Fruit fly (Drosophila melanogaster) whole organism, embryonic: ENCODE data around the gene CG42764.

Experiments used
- ATbp ChIP-seq: fragments of 200-800 bp; sonication (Bioruptor generic); optimal IDR thresholded peaks from 2 replicates; lab custom pipeline; 2017; ENCODE audit warnings: missing biosample characterization, mild to moderate bottlenecking, missing genetic modification characterization, missing genetic modification reagents
- Bgb ChIP-seq: fragments of 200-800 bp; sonication (Bioruptor generic); IDR thresholded peaks from 2 replicates; pipeline ENCODE4 v1.3.6; 2022; ENCODE audit warnings: missing biosample characterization, missing genetic modification characterization; ENCODE audit not compliant: partially characterized antibody
- CG10267 ChIP-seq: fragments of 200-800 bp; sonication (Bioruptor generic); optimal IDR thresholded peaks from 2 replicates; lab custom pipeline; 2018; ENCODE audit warnings: missing biosample characterization, mild to moderate bottlenecking, missing genetic modification characterization, moderate library complexity
- CG10654 ChIP-seq: fragments of 200-800 bp; sonication (Bioruptor generic); optimal IDR thresholded peaks from 2 replicates; lab custom pipeline; 2016; ENCODE audit warnings: missing biosample characterization, missing genetic modification characterization
- CG12744 ChIP-seq: fragments of 200-800 bp; sonication (Bioruptor generic); optimal IDR thresholded peaks from 2 replicates; lab custom pipeline; 2016; ENCODE audit warnings: missing biosample characterization, missing genetic modification characterization
- CG13624 ChIP-seq: fragments of 200-800 bp; sonication (Bioruptor generic); optimal IDR thresholded peaks from 2 replicates; lab custom pipeline; 2016; ENCODE audit warnings: missing biosample characterization, missing genetic modification characterization
- CG14441 ChIP-seq: fragments of 200-800 bp; sonication (Bioruptor generic); IDR thresholded peaks from 2 replicates; pipeline ENCODE4 v1.3.6; 2022; ENCODE audit warnings: missing biosample characterization, missing genetic modification characterization
- CG1603 ChIP-seq: fragments of 200-800 bp; sonication (Bioruptor generic); optimal IDR thresholded peaks from 2 replicates; lab custom pipeline; 2019; ENCODE audit warnings: missing biosample characterization, mild to moderate bottlenecking, missing genetic modification characterization, moderate library complexity
- CG18619 ChIP-seq: fragments of 200-800 bp; sonication (Bioruptor generic); optimal IDR thresholded peaks from 3 replicates; lab custom pipeline; 2017; ENCODE audit warnings: missing biosample characterization, mild to moderate bottlenecking, missing genetic modification characterization
- CG2120 ChIP-seq: fragments of 200-800 bp; sonication (Bioruptor generic); optimal IDR thresholded peaks from 3 replicates; lab custom pipeline; 2016; ENCODE audit warnings: missing biosample characterization, missing genetic modification characterization
- CG31365 ChIP-seq: fragments of 200-800 bp; sonication (Bioruptor generic); optimal IDR thresholded peaks from 2 replicates; lab custom pipeline; 2018; ENCODE audit warnings: missing biosample characterization, mild to moderate bottlenecking, missing genetic modification characterization
- CG3726 ChIP-seq: fragments of 200-800 bp; sonication (Bioruptor generic); IDR thresholded peaks from 3 replicates; pipeline ENCODE4, ENCODE4 v1.3.6; 2022; ENCODE audit warnings: missing biosample characterization, missing genetic modification characterization
- CG3838 ChIP-seq: fragments of 200-800 bp; sonication (Bioruptor generic); optimal IDR thresholded peaks from 3 replicates; lab custom pipeline; 2016; ENCODE audit warnings: missing biosample characterization, missing genetic modification characterization
- CG5180 ChIP-seq: fragments of 200-800 bp; sonication (Bioruptor generic); optimal IDR thresholded peaks from 3 replicates; lab custom pipeline; 2017; ENCODE audit warnings: missing biosample characterization, missing genetic modification characterization, mild to moderate bottlenecking, moderate library complexity, missing genetic modification reagents
- CG6654 ChIP-seq: fragments of 200-800 bp; sonication (Bioruptor generic); optimal IDR thresholded peaks from 2 replicates; lab custom pipeline; 2017; ENCODE audit warnings: missing biosample characterization, mild to moderate bottlenecking, missing genetic modification characterization
- CG7928 ChIP-seq: fragments of 200-800 bp; sonication (Bioruptor generic); optimal IDR thresholded peaks from 2 replicates; lab custom pipeline; 2017; ENCODE audit warnings: missing biosample characterization, mild to moderate bottlenecking, missing genetic modification characterization
- CG7987 ChIP-seq: fragments of 200-800 bp; sonication (Bioruptor generic); optimal IDR thresholded peaks from 2 replicates; lab custom pipeline; 2018; ENCODE audit warnings: missing biosample characterization, mild to moderate bottlenecking, missing genetic modification characterization, moderate library complexity
- CG8944 ChIP-seq: fragments of 200-800 bp; sonication (Bioruptor generic); optimal IDR thresholded peaks from 3 replicates; lab custom pipeline; 2016; ENCODE audit warnings: missing biosample characterization, missing genetic modification characterization
- CrebB ChIP-seq: fragments of 200-800 bp; sonication (Bioruptor generic); optimal IDR thresholded peaks from 3 replicates; lab custom pipeline; 2018; ENCODE audit warnings: missing biosample characterization, mild to moderate bottlenecking, missing genetic modification characterization
- Dek ChIP-seq: fragments of 200-800 bp; sonication (Bioruptor generic); optimal IDR thresholded peaks from 3 replicates; lab custom pipeline; 2019; ENCODE audit warnings: missing biosample characterization, mild to moderate bottlenecking, missing genetic modification characterization, moderate library complexity
- Dfd ChIP-seq, 2 experiments: fragments of >200 bp; optimal IDR thresholded peaks; 2 replicates each; lab custom pipeline; 2017; ENCODE audit warnings: missing biosample characterization in 2 of 2, missing genetic modification characterization in 2 of 2
- Dll ChIP-seq: fragments of 200-800 bp; sonication (Bioruptor generic); IDR thresholded peaks from 4 replicates; pipeline ENCODE4 v1.3.6; 2022; ENCODE audit warnings: missing biosample characterization, missing genetic modification characterization; ENCODE audit not compliant: partially characterized antibody
- Doc3 ChIP-seq: fragments of 200-800 bp; sonication (Bioruptor generic); IDR thresholded peaks from 3 replicates; pipeline ENCODE4 v1.3.6; 2022; ENCODE audit warnings: missing biosample characterization, missing genetic modification characterization; ENCODE audit not compliant: partially characterized antibody
- Dp ChIP-seq: fragments of 200-800 bp; sonication (Bioruptor generic); optimal IDR thresholded peaks from 2 replicates; lab custom pipeline; 2018; ENCODE audit warnings: missing biosample characterization, mild to moderate bottlenecking, missing genetic modification characterization, moderate library complexity
- Eip74EF ChIP-seq, 2 experiments: fragments of 200-800 bp in 1 of 2; fragments of >200 bp in 1 of 2; sonication (Bioruptor generic) in 1 of 2; optimal IDR thresholded peaks; 2 replicates each; lab custom pipeline; 2017 to 2019; ENCODE audit warnings: missing biosample characterization in 2 of 2, missing genetic modification characterization in 2 of 2, mild to moderate bottlenecking in 1 of 2, moderate library complexity in 1 of 2
- HLH3B ChIP-seq: fragments of 200-800 bp; sonication (Bioruptor generic); IDR thresholded peaks from 2 replicates; pipeline ENCODE4 v1.3.6; 2022; ENCODE audit warnings: missing biosample characterization, missing genetic modification characterization
- Hr51 ChIP-seq, 2 experiments: fragments of 200-800 bp; sonication (Bioruptor generic); optimal IDR thresholded peaks; 2 replicates in 1 of 2; 3 replicates in 1 of 2; lab custom pipeline; 2016 to 2018; ENCODE audit warnings: missing biosample characterization in 2 of 2, missing genetic modification characterization in 2 of 2, mild to moderate bottlenecking in 1 of 2, moderate library complexity in 1 of 2
- Sox102F ChIP-seq: fragments of 200-800 bp; sonication (Bioruptor generic); optimal IDR thresholded peaks from 2 replicates; lab custom pipeline; 2018; ENCODE audit warnings: missing biosample characterization, mild to moderate bottlenecking, missing genetic modification characterization, moderate library complexity
- Usf ChIP-seq: fragments of 200-800 bp; sonication (Bioruptor generic); optimal IDR thresholded peaks from 2 replicates; lab custom pipeline; 2017; ENCODE audit warnings: missing genotype, missing biosample characterization, missing genetic modification characterization
- abd-A ChIP-seq: fragments of 200-800 bp; sonication (Bioruptor generic); optimal IDR thresholded peaks from 3 replicates; lab custom pipeline; 2019; ENCODE audit warnings: missing biosample characterization, mild to moderate bottlenecking, missing genetic modification characterization, moderate library complexity
- al ChIP-seq: fragments of 200-800 bp; sonication (Bioruptor generic); IDR thresholded peaks from 2 replicates; pipeline ENCODE4 v1.3.6; 2022; ENCODE audit warnings: missing biosample characterization, missing genetic modification characterization
- bsh ChIP-seq, 2 experiments: fragments of 200-800 bp; sonication (Bioruptor generic); optimal IDR thresholded peaks; 2 replicates each; lab custom pipeline; 2017 to 2018; ENCODE audit warnings: mild to moderate bottlenecking in 2 of 2, missing biosample characterization in 2 of 2, missing genetic modification characterization in 2 of 2, moderate library complexity in 1 of 2
- chif ChIP-seq, 2 experiments: fragments of 200-800 bp; sonication (Bioruptor generic); optimal IDR thresholded peaks; 3 replicates each; lab custom pipeline; 2016; ENCODE audit warnings: missing biosample characterization in 2 of 2, missing genetic modification characterization in 2 of 2
- crp ChIP-seq, 2 experiments: fragments of 200-800 bp; sonication (Bioruptor generic); optimal IDR thresholded peaks; 2 replicates in 1 of 2; 3 replicates in 1 of 2; lab custom pipeline; 2017; ENCODE audit warnings: missing biosample characterization in 2 of 2, missing genetic modification characterization in 2 of 2, mild to moderate bottlenecking in 1 of 2, moderate library complexity in 1 of 2
- da ChIP-seq: fragments of 200-800 bp; sonication (Bioruptor generic); optimal IDR thresholded peaks from 2 replicates; lab custom pipeline; 2016; ENCODE audit warnings: missing biosample characterization, missing genetic modification characterization
- dysf ChIP-seq: fragments of 200-800 bp; sonication (Bioruptor generic); IDR thresholded peaks from 3 replicates; pipeline ENCODE4 v1.3.6; 2022; ENCODE audit warnings: missing biosample characterization, missing genetic modification characterization
- emc ChIP-seq: fragments of 200-800 bp; sonication (Bioruptor generic); optimal IDR thresholded peaks from 2 replicates; lab custom pipeline; 2016; ENCODE audit warnings: missing biosample characterization, missing genetic modification characterization
- gcm ChIP-seq: fragments of 200-800 bp; sonication (Bioruptor generic); optimal IDR thresholded peaks from 2 replicates; lab custom pipeline; 2019; ENCODE audit warnings: missing biosample characterization, mild to moderate bottlenecking, missing genetic modification characterization, moderate library complexity
- hth ChIP-seq: fragments of >200 bp; optimal IDR thresholded peaks from 2 replicates; lab custom pipeline; 2017; ENCODE audit warnings: inconsistent platforms
- jigr1 ChIP-seq: fragments of 200-800 bp; sonication (Bioruptor generic); IDR thresholded peaks from 3 replicates; pipeline ENCODE4 v1.3.6; 2022; ENCODE audit warnings: missing biosample characterization, missing genetic modification characterization
- kay ChIP-seq: fragments of 200-800 bp; sonication (Bioruptor generic); optimal IDR thresholded peaks from 2 replicates; lab custom pipeline; 2016; ENCODE audit warnings: missing biosample characterization, missing genetic modification characterization
- lbe ChIP-seq: fragments of 200-800 bp; sonication (Bioruptor generic); optimal IDR thresholded peaks from 2 replicates; lab custom pipeline; 2016; ENCODE audit warnings: missing biosample characterization, mild to moderate bottlenecking, missing genetic modification characterization
- nom ChIP-seq: fragments of 200-800 bp; sonication (Bioruptor generic); optimal IDR thresholded peaks from 2 replicates; lab custom pipeline; 2017; ENCODE audit warnings: missing biosample characterization, missing genetic modification characterization, mild to moderate bottlenecking, moderate library complexity, missing genetic modification reagents
- otp ChIP-seq: fragments of 200-800 bp; sonication (Bioruptor generic); IDR thresholded peaks from 3 replicates; pipeline ENCODE4, ENCODE4 v1.3.6; 2022; ENCODE audit warnings: missing biosample characterization, missing genetic modification characterization
- pho ChIP-seq: fragments of 200-800 bp; sonication (Bioruptor generic); optimal IDR thresholded peaks from 2 replicates; lab custom pipeline; 2016; ENCODE audit warnings: missing biosample characterization, missing genetic modification characterization
- sisA ChIP-seq: fragments of 200-800 bp; sonication (Bioruptor generic); IDR thresholded peaks from 2 replicates; pipeline ENCODE4 v1.3.6; 2022; ENCODE audit warnings: missing biosample characterization, missing genetic modification characterization
- tio ChIP-seq: fragments of 200-800 bp; sonication (Bioruptor generic); optimal IDR thresholded peaks from 2 replicates; lab custom pipeline; 2017; ENCODE audit warnings: missing biosample characterization, missing genetic modification characterization, inconsistent platforms
- trh ChIP-seq: fragments of 200-800 bp; sonication (Bioruptor generic); optimal IDR thresholded peaks from 2 replicates; lab custom pipeline; 2016; ENCODE audit warnings: missing biosample characterization, missing genetic modification characterization
- tx ChIP-seq: fragments of 200-800 bp; sonication (Bioruptor generic); optimal IDR thresholded peaks from 2 replicates; lab custom pipeline; 2016; ENCODE audit warnings: missing biosample characterization, missing genetic modification characterization
- zf30C ChIP-seq: fragments of 200-800 bp; sonication (Bioruptor generic); optimal IDR thresholded peaks from 3 replicates; lab custom pipeline; 2018; ENCODE audit warnings: missing biosample characterization, mild to moderate bottlenecking, missing genetic modification characterization
- zfh2 ChIP-seq: fragments of 200-800 bp; sonication (Bioruptor generic); optimal IDR thresholded peaks from 2 replicates; lab custom pipeline; 2016; ENCODE audit warnings: missing biosample characterization, missing genetic modification characterization

Gene CG42764

DNA sequence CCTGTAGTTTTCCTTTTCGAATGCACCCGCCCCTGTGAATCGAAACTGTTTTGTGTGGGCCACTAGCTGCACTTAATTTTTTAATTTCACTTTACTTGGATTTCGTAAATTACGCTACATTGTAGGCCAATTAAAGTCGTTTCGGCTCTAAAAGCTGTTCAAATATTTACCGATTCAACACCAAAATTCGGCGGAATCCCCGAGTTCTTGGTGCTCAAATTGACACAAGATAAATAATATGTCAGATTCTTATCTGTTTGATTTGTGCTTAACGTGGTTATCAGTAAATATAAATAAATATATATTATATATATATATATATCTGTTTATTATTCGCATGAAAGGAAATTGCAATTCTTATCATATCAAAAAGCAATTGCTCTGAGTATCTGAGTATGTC lies 17.9 kb downstream of the CG42764 start (continued):
- TF ChIP-seq jigr1 (GFP tag; lab: Robert Waterston, UW) (no peak), Dfd (GFP tag; optimal IDR thresholded peaks at IDR 0.05; lab: Kevin White, UChicago) (no peak), Usf (GFP tag; lab: Kevin White, UChicago) (no peak), CG5180 (GFP tag; lab: Kevin White, UChicago) (no peak), Hr51 (GFP tag; optimal IDR thresholded peaks at IDR 0.05; lab: Kevin White, UChicago) (peak in 1 of 2 experiments; percentile 5), CG7928 (no peak), Bgb (GFP tag; lab: Robert Waterston, UW) (no peak), Doc3 (GFP tag; lab: Robert Waterston, UW) (no peak), trh (GFP tag; lab: Kevin White, UChicago) (no peak), nom (peak; percentile 37), otp (GFP tag; lab: Robert Waterston, UW) (0 out of 3 replicates have a peak, but pooled peaks have one; percentile 8), bsh (GFP tag; optimal IDR thresholded peaks at IDR 0.05; lab: Kevin White, UChicago) (peak in 1 of 2 experiments; percentile 5), CG10654 (GFP tag; lab: Kevin White, UChicago) (no peak), sisA (no peak), gcm (GFP tag; lab: Kevin White, UChicago) (peak; percentile 55), Dek (tag; lab: Kevin White, UChicago) (peak; percentile 30), chif (GFP tag; optimal IDR thresholded peaks at IDR 0.05; lab: Kevin White, UChicago) (no peak), CG3838 (GFP tag; lab: Kevin White, UChicago) (no peak), CG31365 (peak; percentile 36), zfh2 (GFP tag; lab: Kevin White, UChicago) (no peak), CG14441 (no peak), Eip74EF (GFP tag; optimal IDR thresholded peaks at IDR 0.05; lab: Kevin White, UChicago) (no peak), ATbp (GFP tag; lab: Kevin White, UChicago) (peak; percentile 52), CG6654 (no peak), Dp (GFP tag; lab: Kevin White, UChicago) (no peak), CrebB (tag; lab: Kevin White, UChicago) (peak; percentile 59), CG10267 (tag; lab: Kevin White, UChicago) (no peak), crp (GFP tag; optimal IDR thresholded peaks at IDR 0.05; lab: Kevin White, UChicago) (no peak), kay (GFP tag; lab: Kevin White, UChicago) (no peak), emc (GFP tag; lab: Kevin White, UChicago) (no peak), tx (GFP tag; lab: Kevin White, UChicago) (no peak), lbe (GFP tag; lab: Kevin White, UChicago) (peak; percentile 61), zf30C (no peak), al (GFP tag; lab: Robert Waterston, UW) (no peak), pho (GFP tag; lab: Kevin White, UChicago) (no peak), CG3726 (no peak), CG12744 (GFP tag; lab: Kevin White, UChicago) (no peak), tio (no peak), CG13624 (GFP tag; lab: Kevin White, UChicago) (no peak), CG7987 (GFP tag; lab: Kevin White, UChicago) (peak; percentile 82), da (GFP tag; lab: Kevin White, UChicago) (no peak), abd-A (tag; lab: Kevin White, UChicago) (no peak), CG18619 (GFP tag; lab: Kevin White, UChicago) (peak; percentile 19), hth (no peak), Dll (GFP tag; lab: Robert Waterston, UW) (no peak), Sox102F (no peak), CG1603 (tag; lab: Kevin White, UChicago) (peak; percentile 2), CG8944 (GFP tag; lab: Kevin White, UChicago) (no peak), HLH3B (GFP tag; lab: Robert Waterston, UW) (no peak), dysf (GFP tag; lab: Robert Waterston, UW) (no peak; the same call in 2 of the 3 replicates), CG2120 (GFP tag; lab: Kevin White, UChicago) (no peak)
